Worm (Caenorhabditis elegans): Measurements from ENCODE around the gene F28A12.10.

DNA sequence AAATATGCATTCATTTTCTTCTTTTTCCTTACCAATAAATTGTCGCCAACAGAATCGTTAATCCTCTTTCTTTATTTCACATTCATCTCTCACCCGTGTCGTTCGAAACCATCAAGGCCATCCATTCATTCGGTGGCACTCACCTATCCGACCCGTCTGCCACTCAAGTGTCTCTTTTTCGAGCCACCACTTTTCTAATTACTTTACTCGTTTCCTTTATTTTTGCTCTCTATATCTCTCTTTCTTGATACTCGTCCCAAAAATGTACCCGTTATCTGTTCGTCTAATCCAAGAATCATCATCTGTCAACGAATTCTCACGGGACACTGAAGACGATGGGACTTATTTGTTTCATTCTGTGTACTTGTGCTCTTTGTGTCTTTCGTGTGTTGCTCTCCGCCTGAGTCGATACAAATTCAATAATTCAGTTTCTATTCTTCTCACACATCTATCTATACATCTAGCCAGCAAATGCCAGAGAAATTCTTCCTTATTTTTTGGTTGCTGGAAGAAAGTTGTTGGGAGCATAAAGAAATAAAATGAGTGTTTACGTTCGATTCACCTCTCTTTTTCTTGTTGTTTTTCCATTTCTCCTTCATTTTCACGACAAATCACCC lies 44.8 kb downstream of the F28A12.10 start:
- TF ChIP-seq fax-1 (tag; optimal IDR thresholded peaks at IDR 0.05), result no peak
- TF ChIP-seq ets-4 (tag; optimal IDR thresholded peaks at IDR 0.05), result no peak
- TF ChIP-seq unc-3 (GFP tag; conservative IDR thresholded peaks at IDR 0.05), result no peak
- no peak for TF ChIP-seq unc-3 (tag; optimal IDR thresholded peaks at IDR 0.05)
- TF ChIP-seq ceh-34 (tag; optimal IDR thresholded peaks at IDR 0.05), result no peak
